Worm (Caenorhabditis elegans) whole organism, mixed stage, embryonic: Measurements from ENCODE around the gene enu-3.5.

ENCODE experiments used
- ham-2 ChIP-seq: fragments of 200-800 bp; sonication (Bioruptor generic); optimal IDR thresholded peaks from 2 replicates; lab custom pipeline; 2018; ENCODE audit warnings: mild to moderate bottlenecking, missing genetic modification characterization, missing compliant biosample characterization
- lsy-2 ChIP-seq: fragments of 150-350 bp; optimal IDR thresholded peaks from 2 replicates; lab custom pipeline; 2014; ENCODE audit warnings: missing biosample characterization, missing genetic modification characterization
- unc-62 ChIP-seq: fragments of 150-350 bp; optimal IDR thresholded peaks from 2 replicates; lab custom pipeline; 2014; ENCODE audit warnings: missing biosample characterization, missing genetic modification reagents, missing genetic modification characterization

DNA sequence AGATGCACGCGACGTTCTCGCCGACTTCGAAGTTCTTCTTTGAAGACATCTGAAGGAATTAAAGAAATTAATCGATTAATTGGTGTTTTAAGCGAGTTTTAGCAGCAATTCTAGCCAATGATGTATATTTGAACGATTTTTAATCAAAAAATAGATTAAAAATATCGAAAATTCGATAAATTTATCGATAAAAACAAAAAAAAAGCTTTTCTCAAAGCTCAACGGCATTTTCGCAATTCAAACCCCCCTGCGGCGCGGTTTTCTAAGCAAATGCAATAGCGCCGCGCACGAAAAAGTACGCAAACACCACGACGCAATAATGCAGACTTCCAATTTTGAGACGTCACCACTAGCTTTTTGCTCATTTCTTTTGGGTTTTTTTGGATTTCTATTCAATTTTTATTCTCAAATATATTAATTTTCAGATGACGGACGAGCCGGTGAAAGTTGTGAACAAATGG, 3.4 kb upstream of the enu-3.5 start, which contains the start of the genes mrg-1 and spcs-2:
- TF ChIP-seq lsy-2 (peak; percentile 87), unc-62 (GFP tag; lab: Kevin White, UChicago) (no peak), ham-2 (GFP tag; lab: Kevin White, UChicago) (peak; percentile 79)
